Fruit fly (Drosophila melanogaster) whole organism: Measurements from ENCODE around the gene DIP1.

Source experiments
- Dll ChIP-seq: fragments of >200 bp; optimal IDR thresholded peaks from 2 replicates; lab custom pipeline; 2017
- EcR ChIP-seq, 2 experiments: fragments of >200 bp; optimal IDR thresholded peaks; 2 replicates each; lab custom pipeline; 2017; ENCODE audit warnings: missing biosample characterization in 2 of 2, missing genetic modification characterization in 2 of 2, missing genetic modification reagents in 2 of 2
- pan ChIP-seq: fragments of >200 bp; optimal IDR thresholded peaks from 2 replicates; lab custom pipeline; 2017
- psq ChIP-seq: fragments of >200 bp; optimal IDR thresholded peaks from 2 replicates; lab custom pipeline; 2017
- usp ChIP-seq: fragments of >200 bp; optimal IDR thresholded peaks from 2 replicates; lab custom pipeline; 2017; ENCODE audit warnings: missing biosample characterization, missing genetic modification characterization, mixed read lengths

DNA sequence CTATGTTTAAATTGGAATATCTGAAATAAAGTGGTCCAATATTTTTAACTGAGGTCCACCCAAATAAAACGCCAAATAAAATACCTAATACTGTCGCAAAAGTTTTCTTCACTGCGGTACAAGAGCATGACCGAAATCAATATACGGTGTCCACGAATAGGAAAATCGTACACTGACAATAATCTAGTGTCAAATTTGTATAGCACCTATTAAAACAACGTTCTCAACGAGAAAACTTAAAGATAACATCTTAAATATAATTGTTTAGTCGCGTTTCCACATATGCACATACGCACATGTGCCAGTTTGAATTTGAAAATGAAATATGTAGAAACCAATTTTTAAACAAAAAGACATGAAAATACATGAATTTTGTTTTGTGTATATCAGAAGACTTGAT, 1.5 kb upstream of the DIP1 start:
- no peak for TF ChIP-seq Dll (lab: Kevin White, UChicago)
- TF ChIP-seq EcR (GFP tag; optimal IDR thresholded peaks at IDR 0.05; lab: Kevin White, UChicago), result no peak
- TF ChIP-seq usp (GFP tag; lab: Kevin White, UChicago), result no peak
- TF ChIP-seq psq, result no peak
- TF ChIP-seq pan, result no peak
